Fruit fly (Drosophila melanogaster): Measurements from ENCODE around the gene CG2574.

dm6 chrX:12434604-12435003 is 25.9 kb downstream of the CG2574 start:
- TF ChIP-seq CG14711 (tag; optimal IDR thresholded peaks at IDR 0.05) (no peak), kay (GFP tag; ENCODE audit: borderline replicate concordance) (no peak), toe (GFP tag; optimal IDR thresholded peaks at IDR 0.05) (no peak), CG5204 (GFP tag; optimal IDR thresholded peaks at IDR 0.05) (no peak), Clk (GFP tag; optimal IDR thresholded peaks at IDR 0.05) (no peak), CG12768 (GFP tag; optimal IDR thresholded peaks at IDR 0.05) (no peak), Mnt (GFP tag; optimal IDR thresholded peaks at IDR 0.05) (no peak), ovo (GFP tag; optimal IDR thresholded peaks at IDR 0.05) (no peak), CG33017 (tag; optimal IDR thresholded peaks at IDR 0.05) (no peak), pad (GFP tag; optimal IDR thresholded peaks at IDR 0.05) (no peak), bab1 (GFP tag; optimal IDR thresholded peaks at IDR 0.05) (no peak), Hr96 (GFP tag; optimal IDR thresholded peaks at IDR 0.05) (no peak), cnc (optimal IDR thresholded peaks at IDR 0.05) (no peak)

All from whole organism, adult.